Fruit fly (Drosophila melanogaster): ENCODE measurements around the gene Nrx-IV.

DNA sequence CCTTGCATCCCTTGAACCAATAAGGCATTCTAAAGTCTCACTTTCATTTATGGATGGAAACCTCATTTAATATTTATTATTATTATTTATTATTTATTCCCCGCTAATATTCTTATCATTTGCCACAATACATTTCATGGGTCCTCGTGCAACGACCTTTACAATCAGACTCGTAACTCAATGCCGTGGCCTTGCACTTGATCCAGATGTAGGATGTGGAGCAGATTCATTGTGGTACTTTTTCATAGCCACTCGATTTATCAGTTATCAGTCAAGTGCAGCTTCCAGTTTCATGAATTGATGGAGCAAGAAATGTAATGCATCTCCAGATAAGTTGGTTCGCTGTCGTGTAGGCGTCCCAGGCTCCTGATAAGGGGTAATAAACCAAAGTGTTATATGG is 39.0 kb downstream of the Nrx-IV start:
- TF ChIP-seq usp (GFP tag; optimal IDR thresholded peaks at IDR 0.05) (no peak), psq (optimal IDR thresholded peaks at IDR 0.05) (no peak), pan (optimal IDR thresholded peaks at IDR 0.05) (no peak), CG8478 (optimal IDR thresholded peaks at IDR 0.05) (no peak), Dll (optimal IDR thresholded peaks at IDR 0.05) (no peak)
